Worm (Caenorhabditis elegans) whole organism, late embryonic: ENCODE measurements around the gene ZC196.2.
"Not testable (repeated sequence)": the region's sequence is repeated elsewhere in the genome, so short reads cannot be mapped to it uniquely, and the experiment has no call there.

Experiments used
- K09A11.1 ChIP-seq: sonication (generic microtip); optimal IDR thresholded peaks from 2 replicates; lab custom pipeline; 2017; ENCODE audit warnings: antibody characterized with exemption, mild to moderate bottlenecking, missing genetic modification characterization, missing compliant biosample characterization; ENCODE audit not compliant: insufficient read depth
- T23F11.4 ChIP-seq: fragments of 200-800 bp; sonication (Bioruptor generic); optimal IDR thresholded peaks from 2 replicates; lab custom pipeline; 2018; ENCODE audit warnings: mild to moderate bottlenecking, missing genetic modification characterization, missing compliant biosample characterization
- ama-1 ChIP-seq: fragments of 150-350 bp; optimal IDR thresholded peaks from 2 replicates; lab custom pipeline; 2014
- ceh-14 ChIP-seq: sonication (generic microtip); optimal IDR thresholded peaks from 2 replicates; lab custom pipeline; 2016; ENCODE audit warnings: missing genotype, missing genetic modification characterization, missing compliant biosample characterization
- ceh-18 ChIP-seq: sonication (generic microtip); optimal IDR thresholded peaks from 2 replicates; lab custom pipeline; 2016; ENCODE audit warnings: missing genetic modification characterization, missing compliant biosample characterization
- ceh-22 ChIP-seq: sonication (generic microtip); optimal IDR thresholded peaks from 2 replicates; lab custom pipeline; 2017; ENCODE audit warnings: missing biosample characterization, missing genetic modification characterization
- ceh-31 ChIP-seq: sonication (generic microtip); optimal IDR thresholded peaks from 2 replicates; lab custom pipeline; 2016; ENCODE audit warnings: missing genetic modification characterization, missing compliant biosample characterization
- ceh-6 ChIP-seq: fragments of 200-800 bp; sonication (Bioruptor generic); optimal IDR thresholded peaks from 2 replicates; lab custom pipeline; 2018; ENCODE audit warnings: mild to moderate bottlenecking, missing genetic modification characterization, missing compliant biosample characterization
- ceh-9 ChIP-seq: sonication (generic microtip); optimal IDR thresholded peaks from 2 replicates; lab custom pipeline; 2016; ENCODE audit warnings: mild to moderate bottlenecking, missing genetic modification characterization, inconsistent platforms, missing compliant biosample characterization
- che-1 ChIP-seq: sonication (generic microtip); optimal IDR thresholded peaks from 2 replicates; lab custom pipeline; 2016; ENCODE audit warnings: mild to moderate bottlenecking, missing genetic modification characterization, missing compliant biosample characterization
- dmd-4 ChIP-seq: sonication (generic microtip); optimal IDR thresholded peaks from 2 replicates; lab custom pipeline; 2016; ENCODE audit warnings: borderline replicate concordance, missing genetic modification characterization, missing compliant biosample characterization
- dve-1 ChIP-seq: sonication (generic microtip); optimal IDR thresholded peaks from 2 replicates; lab custom pipeline; 2017; ENCODE audit warnings: antibody characterized with exemption, mild to moderate bottlenecking, missing genetic modification characterization, missing compliant biosample characterization
- elt-2 ChIP-seq: sonication (generic microtip); optimal IDR thresholded peaks from 2 replicates; lab custom pipeline; 2016; ENCODE audit warnings: missing genetic modification reagents, missing genetic modification characterization, missing compliant biosample characterization
- eyg-1 ChIP-seq: sonication (generic microtip); optimal IDR thresholded peaks from 2 replicates; lab custom pipeline; 2016; ENCODE audit warnings: missing genotype, missing genetic modification characterization, missing compliant biosample characterization
- fax-1 ChIP-seq: sonication (generic microtip); optimal IDR thresholded peaks from 2 replicates; lab custom pipeline; 2016; ENCODE audit warnings: missing genotype, missing genetic modification characterization, missing compliant biosample characterization
- fkh-6 ChIP-seq: sonication (generic microtip); optimal IDR thresholded peaks from 2 replicates; lab custom pipeline; 2016; ENCODE audit warnings: missing genetic modification characterization, missing compliant biosample characterization
- gmeb-2 ChIP-seq: sonication (generic microtip); optimal IDR thresholded peaks from 2 replicates; lab custom pipeline; 2016; ENCODE audit warnings: missing genetic modification characterization, inconsistent platforms, missing compliant biosample characterization
- madf-2 ChIP-seq: sonication (generic microtip); optimal IDR thresholded peaks from 2 replicates; lab custom pipeline; 2017; ENCODE audit warnings: missing genetic modification characterization, missing compliant biosample characterization
- mec-3 ChIP-seq: sonication (generic microtip); optimal IDR thresholded peaks from 2 replicates; lab custom pipeline; 2016; ENCODE audit warnings: borderline replicate concordance, missing genetic modification characterization, missing compliant biosample characterization
- nhr-11 ChIP-seq: fragments of 150-350 bp; optimal IDR thresholded peaks from 2 replicates; lab custom pipeline; 2014; ENCODE audit warnings: missing biosample characterization, missing genetic modification characterization
- npax-4 ChIP-seq: sonication (generic microtip); optimal IDR thresholded peaks from 2 replicates; lab custom pipeline; 2016; ENCODE audit warnings: missing genetic modification characterization, missing compliant biosample characterization
- odd-2 ChIP-seq: sonication (generic microtip); optimal IDR thresholded peaks from 2 replicates; lab custom pipeline; 2017; ENCODE audit warnings: antibody characterized with exemption, mild to moderate bottlenecking, missing genetic modification characterization, missing compliant biosample characterization
- pat-9 ChIP-seq: fragments of 200-800 bp; sonication (Bioruptor generic); optimal IDR thresholded peaks from 2 replicates; lab custom pipeline; 2018; ENCODE audit warnings: mild to moderate bottlenecking, missing genetic modification characterization, moderate library complexity, missing compliant biosample characterization
- pros-1 ChIP-seq: fragments of 150-350 bp; optimal IDR thresholded peaks from 2 replicates; lab custom pipeline; 2014; ENCODE audit warnings: missing biosample characterization, missing genetic modification reagents, missing genetic modification characterization
- rnt-1 ChIP-seq: sonication (generic microtip); optimal IDR thresholded peaks from 2 replicates; lab custom pipeline; 2016; ENCODE audit warnings: missing genetic modification characterization, missing compliant biosample characterization
- sdc-2 ChIP-seq: sonication (generic microtip); optimal IDR thresholded peaks from 2 replicates; lab custom pipeline; 2016; ENCODE audit warnings: missing genotype, missing genetic modification characterization, missing compliant biosample characterization
- sox-2 ChIP-seq: fragments of 200-800 bp; sonication (Bioruptor generic); IDR thresholded peaks from 2 replicates; pipeline ENCODE4 v1.3.6; 2022; ENCODE audit warnings: missing genetic modification reagents, missing genetic modification characterization, missing compliant biosample characterization
- tbx-2 ChIP-seq: sonication (generic microtip); optimal IDR thresholded peaks from 2 replicates; lab custom pipeline; 2016; ENCODE audit warnings: missing genetic modification characterization, missing compliant biosample characterization
- tbx-7 ChIP-seq: sonication (generic microtip); optimal IDR thresholded peaks from 2 replicates; lab custom pipeline; 2016; ENCODE audit warnings: missing genotype, missing genetic modification characterization, missing compliant biosample characterization
- ttx-3 ChIP-seq: sonication (generic microtip); optimal IDR thresholded peaks from 2 replicates; lab custom pipeline; 2016; ENCODE audit warnings: missing genetic modification reagents, missing genetic modification characterization, missing compliant biosample characterization
- unc-42 ChIP-seq: sonication (generic microtip); optimal IDR thresholded peaks from 2 replicates; lab custom pipeline; 2016; ENCODE audit warnings: missing genotype, missing genetic modification characterization, missing compliant biosample characterization
- unc-55 ChIP-seq: sonication (generic microtip); optimal IDR thresholded peaks from 2 replicates; lab custom pipeline; 2017; ENCODE audit warnings: missing biosample characterization, missing genetic modification reagents, missing genetic modification characterization
- ztf-16 ChIP-seq: sonication (generic microtip); optimal IDR thresholded peaks from 2 replicates; lab custom pipeline; 2017; ENCODE audit warnings: missing genetic modification characterization, missing compliant biosample characterization

ZC196.2 gene

DNA sequence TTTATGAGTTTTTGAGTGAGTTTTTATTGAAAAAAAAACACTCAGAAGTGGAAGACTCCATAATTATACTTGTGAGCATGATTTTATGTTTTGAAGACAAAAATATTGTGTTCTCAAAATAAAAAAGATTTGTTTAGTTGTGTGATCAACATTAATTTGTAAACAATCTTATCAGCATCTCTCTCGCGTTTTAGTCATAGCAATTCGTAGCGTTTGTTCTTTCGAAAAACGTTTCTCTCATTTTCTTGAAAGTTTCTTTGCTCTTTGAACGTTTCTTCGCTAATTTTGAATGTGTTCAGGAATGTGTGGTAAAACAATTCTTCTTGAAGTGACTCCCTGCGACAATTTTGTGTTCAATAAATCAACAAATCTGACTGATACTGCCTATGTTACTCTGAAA lies at the start of gene ZC196.2:
Gene ZC196.2, plus strand, starts transcription at position 301 of the 400 bp plus-strand sequence.
- no peak for TF ChIP-seq che-1 (tag; lab: Kevin White, UChicago)
- TF ChIP-seq ceh-14 (tag; lab: Kevin White, UChicago) = no peak
- TF ChIP-seq npax-4 (tag; lab: Kevin White, UChicago) = no peak
- no peak for TF ChIP-seq nhr-11
- no peak for TF ChIP-seq ceh-31 (tag; lab: Kevin White, UChicago)
- no peak for TF ChIP-seq madf-2
- no peak for TF ChIP-seq ztf-16 (tag; lab: Kevin White, UChicago)
- TF ChIP-seq sox-2 (GFP tag; lab: Robert Waterston, UW) = no peak
- no peak for TF ChIP-seq unc-42 (tag; lab: Kevin White, UChicago)
- no peak for TF ChIP-seq elt-2 (tag; lab: Kevin White, UChicago)
- TF ChIP-seq T23F11.4 (GFP tag; lab: Kevin White, UChicago) = no peak
- no peak for TF ChIP-seq tbx-7
- no peak for TF ChIP-seq sdc-2
- no peak for TF ChIP-seq fax-1 (tag; lab: Kevin White, UChicago)
- no peak for TF ChIP-seq gmeb-2

DNA sequence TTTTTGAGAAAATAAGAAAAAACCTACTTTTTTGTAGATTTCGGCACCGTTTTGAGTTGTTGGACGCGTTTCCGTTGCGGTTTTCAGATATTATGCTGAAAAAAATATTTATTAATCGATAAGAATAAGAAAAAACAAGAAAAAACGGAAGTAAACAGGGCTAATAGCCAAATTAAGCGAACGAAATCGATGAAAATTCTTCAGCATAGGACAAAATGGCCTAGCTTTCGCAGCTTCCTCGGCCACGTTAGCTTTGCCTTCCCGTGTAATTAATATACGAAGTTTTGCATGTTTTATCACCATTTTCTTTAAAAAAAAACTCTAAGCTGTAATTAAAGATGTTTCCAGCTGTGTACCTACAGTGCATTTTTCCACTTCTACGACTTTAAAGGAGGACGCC lies 43.0 kb upstream of the ZC196.2 start, which contains the start of gene ZC190.10:
Gene ZC190.10, minus strand, starts transcription at position 101 of the 400 bp plus-strand sequence.
- TF ChIP-seq unc-55 (GFP tag; lab: Kevin White, UChicago); dmd-4; K09A11.1: not testable (repeated sequence)

DNA sequence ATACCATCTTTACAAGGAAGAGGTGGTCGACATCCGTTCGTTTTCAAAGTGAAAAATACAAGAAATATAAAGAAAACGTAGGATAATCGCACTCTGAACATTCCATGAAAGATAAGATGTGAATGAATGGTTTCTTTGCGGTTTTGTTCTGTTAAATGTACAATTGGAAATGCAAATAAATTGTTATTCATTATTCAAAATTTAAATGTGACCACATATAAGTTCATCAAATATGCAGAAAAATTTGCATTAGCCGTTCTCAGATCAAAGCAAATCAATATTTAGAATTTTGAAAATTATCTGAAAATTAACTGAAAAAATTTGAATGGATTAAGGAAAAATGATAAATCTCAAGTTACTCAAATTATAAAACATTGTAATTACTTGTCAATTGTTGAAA lies 27.3 kb upstream of the ZC196.2 start, which contains the start of gene ZC178.2:
Gene ZC178.2, minus strand, starts transcription at position 101 of the 400 bp plus-strand sequence.
- TF ChIP-seq ama-1 (lab: Kevin White, UChicago) (no peak), mec-3 (tag; lab: Kevin White, UChicago) (no peak), ttx-3 (tag; lab: Kevin White, UChicago) (no peak), eyg-1 (tag; lab: Kevin White, UChicago) (no peak), ceh-22 (tag; lab: Kevin White, UChicago) (no peak), ztf-16 (tag; lab: Kevin White, UChicago) (no peak), sdc-2 (no peak), pat-9 (tag; lab: Kevin White, UChicago) (no peak), rnt-1 (tag; lab: Kevin White, UChicago) (no peak), pros-1 (tag; lab: Kevin White, UChicago) (no peak), unc-55 (GFP tag; lab: Kevin White, UChicago) (no peak), tbx-2 (tag; lab: Kevin White, UChicago) (no peak), dve-1 (tag; lab: Kevin White, UChicago) (no peak), ceh-6 (GFP tag; lab: Kevin White, UChicago) (no peak), ceh-18 (tag; lab: Kevin White, UChicago) (no peak), dmd-4 (no peak), fkh-6 (tag; lab: Kevin White, UChicago) (no peak), ceh-9 (tag; lab: Kevin White, UChicago) (no peak)

DNA sequence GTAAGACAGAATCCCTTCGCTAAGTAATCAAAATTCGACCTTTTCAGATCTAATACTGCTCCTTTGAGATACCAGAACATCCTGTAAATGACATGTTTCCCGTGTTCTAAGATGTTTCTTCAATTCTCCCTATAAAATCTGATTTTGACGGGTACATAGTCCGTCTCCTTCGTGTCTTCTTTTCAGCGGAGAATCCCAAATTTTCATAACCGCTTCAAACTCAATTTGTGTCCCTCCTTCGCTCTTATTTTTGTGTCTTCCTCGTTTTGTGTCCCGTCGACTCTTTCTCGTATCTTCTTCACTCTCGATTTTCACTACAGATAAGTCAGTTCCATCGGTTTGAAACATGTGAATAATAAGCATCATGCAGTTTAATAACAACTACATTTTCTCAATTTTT lies 23.1 kb upstream of the ZC196.2 start, which contains the start of gene glr-5:
Gene glr-5, plus strand, starts transcription at position 321 of the 400 bp plus-strand sequence.
- TF ChIP-seq unc-42 (tag; lab: Kevin White, UChicago) = peak; percentile 91
- no peak for TF ChIP-seq fax-1 (tag; lab: Kevin White, UChicago)
- TF ChIP-seq, all 69 proteins: peak for 1

DNA sequence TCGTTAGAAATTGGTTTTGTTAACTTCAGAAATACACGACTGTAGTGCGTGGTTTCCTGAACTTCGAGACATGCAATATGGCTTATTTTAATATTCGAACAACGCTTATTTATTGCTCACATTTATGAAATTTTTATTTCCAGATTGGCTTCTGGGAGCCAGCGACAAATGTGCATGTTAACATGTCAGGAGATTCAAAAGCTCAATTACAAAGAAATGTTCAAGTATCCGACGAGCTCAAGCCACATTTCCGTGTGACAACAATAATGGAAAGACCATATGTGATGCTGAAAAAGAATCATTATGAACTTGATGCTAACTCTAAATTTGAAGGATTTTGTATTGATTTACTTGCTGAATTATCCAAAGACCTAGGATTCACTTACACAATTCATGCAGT lies 20.8 kb upstream of the ZC196.2 start:
- TF ChIP-seq mec-3 (tag; lab: Kevin White, UChicago) (no peak), odd-2 (tag; lab: Kevin White, UChicago) (no peak)
